Worm (Caenorhabditis elegans) whole organism, young adult: ENCODE measurements around the gene Y37E11AL.12.

Experiments
- F49E8.2 ChIP-seq: sonication (generic microtip); optimal IDR thresholded peaks from 3 replicates; lab custom pipeline; 2017; ENCODE audit warnings: missing genetic modification characterization, mild to moderate bottlenecking, missing compliant biosample characterization, antibody characterized with exemption, moderate library complexity; ENCODE audit not compliant: insufficient read depth
- lsl-1 ChIP-seq: fragments of 200-800 bp; sonication (Bioruptor generic); optimal IDR thresholded peaks from 2 replicates; lab custom pipeline; 2018; ENCODE audit warnings: mild to moderate bottlenecking, missing genetic modification characterization, moderate library complexity, missing compliant biosample characterization
- ztf-26 ChIP-seq: sonication (generic microtip); optimal IDR thresholded peaks from 2 replicates; lab custom pipeline; 2017; ENCODE audit warnings: missing genetic modification characterization, missing compliant biosample characterization

ce11 chrIV:3731430-3731829 lies 29.6 kb upstream of the Y37E11AL.12 start:
- TF ChIP-seq lsl-1, result no peak
- no peak for TF ChIP-seq F49E8.2 (tag; lab: Kevin White, UChicago)
- TF ChIP-seq ztf-26 (tag; lab: Kevin White, UChicago), result no peak
